Worm (Caenorhabditis elegans) whole organism, L2 larva: ENCODE data around the gene JC8.7.

ENCODE experiments used
- ZK546.5 ChIP-seq: sonication (generic microtip); optimal IDR thresholded peaks from 2 replicates; lab custom pipeline; 2017; ENCODE audit warnings: missing biosample characterization, missing genetic modification characterization
- alr-1 ChIP-seq: fragments of 150-350 bp; optimal IDR thresholded peaks from 2 replicates; lab custom pipeline; 2014; ENCODE audit warnings: missing biosample characterization, missing genetic modification characterization
- aly-2 ChIP-seq: fragments of 150-350 bp; optimal IDR thresholded peaks from 2 replicates; lab custom pipeline; 2014; ENCODE audit warnings: missing biosample characterization, missing genetic modification characterization
- ceh-16 ChIP-seq: fragments of 150-350 bp; optimal IDR thresholded peaks from 2 replicates; lab custom pipeline; 2014; ENCODE audit warnings: missing biosample characterization, missing genetic modification characterization
- ceh-82 ChIP-seq: fragments of 150-350 bp; optimal IDR thresholded peaks from 2 replicates; lab custom pipeline; 2014; ENCODE audit warnings: missing biosample characterization, missing genetic modification characterization
- crh-2 ChIP-seq: sonication (generic microtip); optimal IDR thresholded peaks from 2 replicates; lab custom pipeline; 2017; ENCODE audit warnings: missing biosample characterization, missing genetic modification characterization
- egl-27 ChIP-seq: sonication (generic microtip); optimal IDR thresholded peaks from 3 replicates; lab custom pipeline; 2017; ENCODE audit warnings: missing biosample characterization, missing genetic modification reagents, missing genetic modification characterization
- elt-3 ChIP-seq: sonication (generic microtip); optimal IDR thresholded peaks from 2 replicates; lab custom pipeline; 2017; ENCODE audit warnings: missing biosample characterization, missing genetic modification characterization
- fos-1 ChIP-seq: fragments of 150-350 bp; optimal IDR thresholded peaks from 2 replicates; lab custom pipeline; 2014; ENCODE audit warnings: missing biosample characterization, missing genetic modification characterization
- gmeb-1 ChIP-seq: fragments of 150-350 bp; optimal IDR thresholded peaks from 2 replicates; lab custom pipeline; 2014; ENCODE audit warnings: missing biosample characterization, missing genetic modification characterization
- lin-11 ChIP-seq: fragments of 150-350 bp; sonication (generic microtip); optimal IDR thresholded peaks from 2 replicates; lab custom pipeline; 2014; ENCODE audit warnings: missing biosample characterization, missing genetic modification characterization, inconsistent platforms, mixed read lengths
- lin-13 ChIP-seq: fragments of 150-350 bp; optimal IDR thresholded peaks from 2 replicates; lab custom pipeline; 2014; ENCODE audit warnings: missing biosample characterization, missing genetic modification reagents, missing genetic modification characterization
- lin-39 ChIP-seq: fragments of 150-350 bp; optimal IDR thresholded peaks from 2 replicates; lab custom pipeline; 2014; ENCODE audit warnings: missing biosample characterization, missing genetic modification reagents, missing genetic modification characterization
- lsy-2 ChIP-seq, 2 experiments: fragments of 150-350 bp in 1 of 2; sonication (generic microtip) in 1 of 2; optimal IDR thresholded peaks; 2 replicates each; lab custom pipeline; 2014 to 2017; ENCODE audit warnings: missing biosample characterization in 2 of 2, missing genetic modification characterization in 2 of 2
- mab-5 ChIP-seq: fragments of 150-350 bp; optimal IDR thresholded peaks from 2 replicates; lab custom pipeline; 2014; ENCODE audit warnings: missing biosample characterization, missing genetic modification characterization
- mbf-1 ChIP-seq: sonication (generic microtip); optimal IDR thresholded peaks from 2 replicates; lab custom pipeline; 2017; ENCODE audit warnings: missing biosample characterization, missing genetic modification characterization
- mdl-1 ChIP-seq, 2 experiments: fragments of 150-350 bp in 1 of 2; sonication (generic microtip) in 1 of 2; optimal IDR thresholded peaks; 2 replicates each; lab custom pipeline; 2017; ENCODE audit warnings: missing biosample characterization in 2 of 2, missing genetic modification characterization in 2 of 2
- nhr-10 ChIP-seq: sonication (generic microtip); optimal IDR thresholded peaks from 2 replicates; lab custom pipeline; 2017; ENCODE audit warnings: missing biosample characterization, missing genetic modification characterization
- nhr-11 ChIP-seq: fragments of 150-350 bp; optimal IDR thresholded peaks from 2 replicates; lab custom pipeline; 2014; ENCODE audit warnings: missing biosample characterization, missing genetic modification characterization
- nhr-21 ChIP-seq: fragments of 150-350 bp; optimal IDR thresholded peaks from 2 replicates; lab custom pipeline; 2014; ENCODE audit warnings: missing biosample characterization, missing genetic modification characterization
- nhr-237 ChIP-seq: fragments of 150-350 bp; optimal IDR thresholded peaks from 2 replicates; lab custom pipeline; 2014; ENCODE audit warnings: missing biosample characterization, missing genetic modification characterization
- nhr-25 ChIP-seq: fragments of 150-350 bp; sonication (generic microtip); optimal IDR thresholded peaks from 3 replicates; lab custom pipeline; 2014; ENCODE audit warnings: missing biosample characterization, missing genetic modification characterization
- nhr-6 ChIP-seq: fragments of 150-350 bp; optimal IDR thresholded peaks from 2 replicates; lab custom pipeline; 2014; ENCODE audit warnings: missing biosample characterization, missing genetic modification characterization
- nhr-77 ChIP-seq: fragments of 150-350 bp; optimal IDR thresholded peaks from 2 replicates; lab custom pipeline; 2014; ENCODE audit warnings: missing biosample characterization, missing genetic modification characterization
- peb-1 ChIP-seq: fragments of 150-350 bp; optimal IDR thresholded peaks from 2 replicates; lab custom pipeline; 2014; ENCODE audit warnings: missing biosample characterization, missing genetic modification characterization
- skn-1 ChIP-seq: sonication (generic microtip); optimal IDR thresholded peaks from 2 replicates; lab custom pipeline; 2017; ENCODE audit warnings: missing biosample characterization, missing genetic modification characterization
- sma-3 ChIP-seq: sonication (generic microtip); optimal IDR thresholded peaks from 2 replicates; lab custom pipeline; 2016; ENCODE audit warnings: missing genetic modification reagents, missing genetic modification characterization, missing compliant biosample characterization
- sma-9 ChIP-seq, 2 experiments: fragments of 150-350 bp in 1 of 2; sonication (generic microtip) in 1 of 2; optimal IDR thresholded peaks; 2 replicates each; lab custom pipeline; 2014 to 2016; ENCODE audit warnings: missing genetic modification characterization in 2 of 2, mild to moderate bottlenecking in 1 of 2, missing biosample characterization in 1 of 2, missing compliant biosample characterization in 1 of 2, missing genetic modification reagents in 1 of 2, moderate library complexity in 1 of 2
- snpc-4 ChIP-seq: fragments of 150-350 bp; optimal IDR thresholded peaks from 2 replicates; lab custom pipeline; 2014; ENCODE audit warnings: missing biosample characterization, missing genetic modification characterization
- unc-39 ChIP-seq: fragments of 150-350 bp; optimal IDR thresholded peaks from 2 replicates; lab custom pipeline; 2014; ENCODE audit warnings: missing biosample characterization, missing genetic modification characterization
- unc-55 ChIP-seq: fragments of 150-350 bp; sonication (generic microtip); optimal IDR thresholded peaks from 3 replicates; lab custom pipeline; 2014; ENCODE audit warnings: missing biosample characterization, missing genetic modification reagents, missing genetic modification characterization
- unc-62 ChIP-seq: fragments of 150-350 bp; optimal IDR thresholded peaks from 2 replicates; lab custom pipeline; 2014; ENCODE audit warnings: missing biosample characterization, missing genetic modification reagents, missing genetic modification characterization
- zag-1 ChIP-seq: fragments of 150-350 bp; optimal IDR thresholded peaks from 2 replicates; lab custom pipeline; 2014; ENCODE audit warnings: missing biosample characterization, missing genetic modification characterization
- ztf-1 ChIP-seq: fragments of 200-800 bp; sonication (Bioruptor generic); conservative IDR thresholded peaks from 2 replicates; pipeline ENCODE4 v1.3.6; 2022; ENCODE audit warnings: missing genetic modification characterization, missing compliant biosample characterization

The JC8.7 gene

DNA sequence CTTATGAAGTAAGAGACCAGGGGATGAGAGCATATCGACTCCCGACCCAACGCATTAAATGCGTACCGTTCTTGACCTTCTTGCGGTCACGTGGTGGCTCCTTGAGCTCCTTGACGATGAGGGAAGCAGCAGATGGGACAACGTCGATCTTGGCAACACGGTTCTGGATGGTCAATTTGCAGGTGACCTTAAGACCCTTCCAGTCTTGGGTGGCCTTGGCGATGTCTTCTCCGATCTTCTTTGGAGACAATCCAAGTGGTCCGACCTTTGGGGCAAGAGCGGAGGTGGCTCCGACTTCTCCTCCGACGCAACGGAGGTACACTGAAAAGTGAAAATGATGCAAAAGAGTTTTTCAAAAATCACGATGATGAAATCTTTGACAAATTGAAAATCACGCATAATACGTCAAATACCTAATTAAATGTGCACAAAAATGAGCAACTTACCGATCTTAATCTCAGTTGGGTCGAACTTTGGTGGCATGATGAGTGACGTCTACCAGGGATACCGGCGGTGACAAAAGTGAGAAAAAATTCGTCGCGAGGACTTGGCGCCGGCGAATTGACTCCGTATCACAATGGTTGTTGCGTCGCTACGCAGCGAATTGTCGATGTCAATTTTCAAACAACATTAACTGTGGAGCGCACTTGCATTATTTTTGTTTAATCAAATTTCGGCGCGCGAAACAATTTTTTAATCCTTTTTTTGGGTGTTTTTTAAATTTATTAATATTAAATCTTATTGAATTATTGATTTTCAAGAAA is 6.8 kb upstream of the JC8.7 start, which contains the start of gene rpl-12 (continued):
- TF ChIP-seq ceh-16 (peak; percentile 96), elt-3 (tag; lab: Kevin White, UChicago) (no peak), ceh-82 (tag; lab: Kevin White, UChicago) (peak; percentile 85), nhr-6 (tag; lab: Kevin White, UChicago) (peak; percentile 97), nhr-77 (tag; lab: Kevin White, UChicago) (peak; percentile 85), lin-13 (GFP tag; lab: Kevin White, UChicago) (peak; percentile 98), nhr-25 (tag; lab: Kevin White, UChicago) (peak; percentile 99), ZK546.5 (peak; percentile 90)

DNA sequence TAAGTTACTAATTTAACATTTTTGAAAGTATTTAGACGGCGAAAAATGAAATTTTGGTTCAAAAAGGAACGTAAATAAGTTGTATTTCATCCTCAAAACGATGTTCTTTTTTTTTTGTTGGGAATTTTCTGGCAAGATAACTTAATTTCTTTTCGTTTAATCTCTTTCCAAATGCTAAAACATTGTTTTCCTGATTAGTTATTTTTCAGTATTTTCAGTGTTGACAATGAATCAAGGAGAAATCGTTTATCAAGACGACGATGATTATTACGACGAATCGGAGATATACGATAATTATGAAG is 6.3 kb upstream of the JC8.7 start, which contains the start of gene lin-54:
Gene lin-54, plus strand, starts transcription at position 203 of the 302 bp plus-strand sequence.
- no peak for TF ChIP-seq lsy-2 (tag; optimal IDR thresholded peaks at IDR 0.05; lab: Kevin White, UChicago)
- TF ChIP-seq lin-13 (GFP tag; lab: Kevin White, UChicago) = no peak
- no peak for TF ChIP-seq unc-55 (GFP tag; lab: Kevin White, UChicago)
- TF ChIP-seq ZK546.5 = no peak
- no peak for TF ChIP-seq skn-1 (tag; lab: Kevin White, UChicago)
- no peak for TF ChIP-seq unc-62 (GFP tag; lab: Kevin White, UChicago)
- TF ChIP-seq ceh-82 (tag; lab: Kevin White, UChicago) = no peak
- no peak for TF ChIP-seq zag-1 (tag; lab: Kevin White, UChicago)
- no peak for TF ChIP-seq nhr-25 (tag; lab: Kevin White, UChicago)
- TF ChIP-seq egl-27 (tag; lab: Kevin White, UChicago) = no peak
- no peak for TF ChIP-seq ceh-16
- TF ChIP-seq, all 48 proteins: peak for 0

DNA sequence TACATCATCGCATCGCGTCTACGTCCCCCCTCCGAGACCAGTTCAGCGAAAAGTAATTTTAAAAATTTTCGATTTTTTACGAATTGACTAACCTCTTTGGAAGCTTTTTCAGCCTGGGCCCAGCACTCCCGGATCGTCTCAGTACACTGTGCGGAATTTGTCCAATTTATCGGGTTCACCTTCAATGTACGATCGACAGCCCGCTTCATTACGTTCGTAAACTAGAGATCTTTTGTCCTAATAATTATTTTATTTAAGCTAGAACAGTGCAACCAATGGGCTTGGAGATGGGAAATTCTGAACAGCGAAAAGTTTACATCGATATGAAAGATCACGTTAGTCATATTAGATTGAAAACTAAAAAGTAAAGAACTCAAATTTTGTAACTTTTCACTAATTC is 5.7 kb upstream of the JC8.7 start:
- TF ChIP-seq lin-11 (tag; lab: Kevin White, UChicago) = no peak
- no peak for TF ChIP-seq nhr-10 (tag; lab: Kevin White, UChicago)
- no peak for TF ChIP-seq nhr-6 (tag; lab: Kevin White, UChicago)
- no peak for TF ChIP-seq unc-62 (GFP tag; lab: Kevin White, UChicago)
- no peak for TF ChIP-seq snpc-4 (tag; lab: Kevin White, UChicago)
- no peak for TF ChIP-seq skn-1 (tag; lab: Kevin White, UChicago)
- TF ChIP-seq zag-1 (tag; lab: Kevin White, UChicago) = no peak
- TF ChIP-seq mbf-1 (tag; lab: Kevin White, UChicago) = no peak
- no peak for TF ChIP-seq aly-2 (tag; lab: Kevin White, UChicago)
- TF ChIP-seq fos-1 (tag; lab: Kevin White, UChicago) = no peak
- no peak for TF ChIP-seq unc-39 (tag; lab: Kevin White, UChicago)
- no peak for TF ChIP-seq lin-13 (GFP tag; lab: Kevin White, UChicago)
- TF ChIP-seq ceh-82 (tag; lab: Kevin White, UChicago) = no peak
- no peak for TF ChIP-seq sma-3 (GFP tag; lab: Kevin White, UChicago)
- no peak for TF ChIP-seq nhr-11 (tag; lab: Kevin White, UChicago)
- TF ChIP-seq, all 48 proteins: peak for 0

DNA sequence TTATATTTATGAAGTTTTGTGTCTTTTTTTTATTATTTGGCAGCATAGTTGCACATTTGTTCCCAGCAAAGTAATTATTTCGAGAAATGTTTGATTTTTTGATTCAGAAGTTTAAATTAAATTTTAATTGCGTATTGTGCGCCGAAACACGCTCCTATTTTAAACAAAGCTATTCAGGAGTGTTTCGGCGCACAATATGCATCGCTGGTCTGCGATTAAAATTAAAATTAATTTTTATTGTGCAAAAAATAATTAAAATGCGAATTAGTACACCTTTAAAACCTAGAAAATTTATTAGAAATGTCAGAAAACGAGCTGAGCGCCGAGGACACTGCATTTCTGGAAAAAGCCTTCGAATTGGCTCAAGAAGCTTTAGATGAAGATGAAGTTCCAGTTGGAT is 3.7 kb upstream of the JC8.7 start, which contains the start of gene JC8.4:
Gene JC8.4, plus strand, starts transcription at position 301 of the 400 bp plus-strand sequence.
- TF ChIP-seq alr-1 = no peak
- TF ChIP-seq unc-62 (GFP tag; lab: Kevin White, UChicago) = no peak
- no peak for TF ChIP-seq nhr-21 (tag; lab: Kevin White, UChicago)
- TF ChIP-seq egl-27 (tag; lab: Kevin White, UChicago) = no peak
- no peak for TF ChIP-seq nhr-237
- no peak for TF ChIP-seq mdl-1 (tag; optimal IDR thresholded peaks at IDR 0.05; lab: Kevin White, UChicago)
- no peak for TF ChIP-seq ztf-1

DNA sequence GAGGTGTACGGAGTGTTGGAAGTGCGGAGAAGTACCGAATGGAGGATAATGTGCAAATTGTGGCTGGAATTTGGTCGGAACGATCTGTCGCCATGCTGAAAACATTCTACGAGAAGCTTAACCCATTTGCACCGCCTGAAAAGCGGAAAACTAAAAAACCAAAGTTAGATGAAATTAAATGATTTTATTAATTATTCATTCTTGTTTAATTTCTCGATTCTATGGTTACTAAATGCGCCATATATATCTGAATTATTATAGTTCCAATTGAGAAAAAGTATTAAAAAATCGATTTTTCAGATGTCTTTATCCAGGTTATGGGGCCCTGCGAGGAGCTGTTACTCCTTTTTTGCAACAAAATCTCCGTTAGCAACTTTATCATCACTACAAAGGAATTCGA is 3.0 kb upstream of the JC8.7 start, which contains the start of gene cox-11:
Gene cox-11, plus strand, starts transcription at position 301 of the 400 bp plus-strand sequence.
- no peak for TF ChIP-seq sma-9 (GFP tag; optimal IDR thresholded peaks at IDR 0.05; lab: Kevin White, UChicago)
- TF ChIP-seq sma-9 (tag; optimal IDR thresholded peaks at IDR 0.05; lab: Kevin White, UChicago) = no peak
- TF ChIP-seq peb-1 (tag; lab: Kevin White, UChicago) = no peak
- TF ChIP-seq gmeb-1 (tag; lab: Kevin White, UChicago) = no peak
- no peak for TF ChIP-seq skn-1 (tag; lab: Kevin White, UChicago)
- TF ChIP-seq mab-5 (tag; lab: Kevin White, UChicago) = no peak
- TF ChIP-seq lin-39 (tag; lab: Kevin White, UChicago) = no peak
- no peak for TF ChIP-seq fos-1 (tag; lab: Kevin White, UChicago)
- no peak for TF ChIP-seq unc-62 (GFP tag; lab: Kevin White, UChicago)
- no peak for TF ChIP-seq sma-3 (GFP tag; lab: Kevin White, UChicago)
- TF ChIP-seq crh-2 (tag; lab: Kevin White, UChicago) = no peak
- no peak for TF ChIP-seq unc-39 (tag; lab: Kevin White, UChicago)
- TF ChIP-seq ZK546.5 = no peak
- no peak for TF ChIP-seq nhr-77 (tag; lab: Kevin White, UChicago)
- TF ChIP-seq ceh-16 = no peak
- TF ChIP-seq mdl-1 (tag; optimal IDR thresholded peaks at IDR 0.05; lab: Kevin White, UChicago) = no peak
